Fruit fly (Drosophila melanogaster) S2 (cell line): ENCODE measurements around the gene Sar1.

Experiments used
- CG8478 ChIP-seq: fragments of >200 bp; optimal IDR thresholded peaks from 2 replicates; lab custom pipeline; 2018
- CTCF ChIP-seq, 2 experiments: fragments of >200 bp; optimal IDR thresholded peaks; 2 replicates each; lab custom pipeline; 2018

- TF ChIP-seq CTCF (optimal IDR thresholded peaks at IDR 0.05; lab: Kevin White, UChicago) (no peak), CG8478 (no peak)
Measured at dm6 chr3R:22324736-22325135, 31.7 kb upstream of the Sar1 start.
